Fruit fly (Drosophila melanogaster) S2 (cell line): ENCODE results near the gene Hsp60A.

Source experiments
- CG8478 ChIP-seq: fragments of >200 bp; optimal IDR thresholded peaks from 2 replicates; lab custom pipeline; 2018
- CTCF ChIP-seq, 2 experiments: fragments of >200 bp; optimal IDR thresholded peaks; 2 replicates each; lab custom pipeline; 2018

DNA sequence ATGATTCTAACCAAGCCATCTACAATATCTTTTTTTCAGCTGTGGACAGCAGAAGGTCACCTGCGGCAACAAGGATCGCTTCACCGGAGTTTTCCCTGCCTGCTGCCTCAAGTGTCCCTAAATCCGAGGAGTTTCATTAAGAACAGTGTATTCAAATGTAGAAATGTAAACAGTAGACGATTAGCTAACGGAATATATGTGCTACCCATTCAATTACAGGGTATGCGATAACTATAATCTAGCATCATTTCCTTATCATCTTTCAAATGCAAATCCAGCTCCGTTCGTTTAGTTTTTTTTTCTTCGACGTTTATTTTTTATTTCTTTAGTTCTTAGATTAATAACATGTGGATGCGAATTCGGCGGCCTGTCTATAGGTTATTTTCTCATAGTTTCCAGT, 36.3 kb downstream of the Hsp60A start:
- TF ChIP-seq CTCF (optimal IDR thresholded peaks at IDR 0.05; lab: Kevin White, UChicago), result no peak
- TF ChIP-seq CG8478 (lab: Kevin White, UChicago), result no peak
